Fruit fly (Drosophila melanogaster) whole organism, embryonic: ENCODE results near the gene MAGE.

Experiments used
- Awh ChIP-seq: fragments of 200-800 bp; sonication (Bioruptor generic); IDR thresholded peaks from 2 replicates; pipeline ENCODE4, ENCODE4 v1.3.6; 2022; ENCODE audit warnings: missing biosample characterization, missing genetic modification characterization
- CG10321 ChIP-seq: fragments of 200-800 bp; sonication (Bioruptor generic); IDR thresholded peaks from 2 replicates; pipeline ENCODE4 v1.3.6; 2022; ENCODE audit warnings: missing biosample characterization, missing genetic modification characterization
- CG1233 ChIP-seq: fragments of 200-800 bp; sonication (Bioruptor generic); optimal IDR thresholded peaks from 4 replicates; lab custom pipeline; 2018; ENCODE audit warnings: missing biosample characterization, mild to moderate bottlenecking, missing genetic modification characterization
- CG13287 ChIP-seq: fragments of 200-800 bp; sonication (Bioruptor generic); IDR thresholded peaks from 2 replicates; pipeline ENCODE4 v1.3.6; 2022; ENCODE audit warnings: missing biosample characterization, missing genetic modification characterization; ENCODE audit not compliant: partially characterized antibody
- CG13296 ChIP-seq: fragments of 200-800 bp; sonication (Bioruptor generic); optimal IDR thresholded peaks from 3 replicates; lab custom pipeline; 2018; ENCODE audit warnings: missing biosample characterization, mild to moderate bottlenecking, missing genetic modification characterization
- CG14441 ChIP-seq: fragments of 200-800 bp; sonication (Bioruptor generic); IDR thresholded peaks from 2 replicates; pipeline ENCODE4 v1.3.6; 2022; ENCODE audit warnings: missing biosample characterization, missing genetic modification characterization
- CG17802 ChIP-seq: fragments of 200-800 bp; sonication (Bioruptor generic); optimal IDR thresholded peaks from 2 replicates; lab custom pipeline; 2018; ENCODE audit warnings: missing biosample characterization, mild to moderate bottlenecking, missing genetic modification characterization, moderate library complexity
- CG2129 ChIP-seq: fragments of 200-800 bp; sonication (Bioruptor generic); IDR thresholded peaks from 2 replicates; pipeline ENCODE4 v1.3.6; 2022; ENCODE audit warnings: missing biosample characterization, missing genetic modification characterization; ENCODE audit not compliant: partially characterized antibody
- CG6175 ChIP-seq: fragments of 200-800 bp; sonication (Bioruptor generic); IDR thresholded peaks from 3 replicates; pipeline ENCODE4 v1.3.6; 2022; ENCODE audit warnings: missing biosample characterization, missing genetic modification characterization
- CG6689 ChIP-seq: fragments of 200-800 bp; sonication (Bioruptor generic); IDR thresholded peaks from 2 replicates; pipeline ENCODE4 v1.3.6; 2022; ENCODE audit warnings: missing biosample characterization, missing genetic modification characterization
- CG8359 ChIP-seq: fragments of 200-800 bp; sonication (Bioruptor generic); optimal IDR thresholded peaks from 2 replicates; lab custom pipeline; 2017; ENCODE audit warnings: missing biosample characterization, mild to moderate bottlenecking, missing genetic modification characterization, borderline replicate concordance
- CG8765 ChIP-seq: fragments of 200-800 bp; sonication (Bioruptor generic); IDR thresholded peaks from 2 replicates; pipeline ENCODE4 v1.3.6; 2022; ENCODE audit warnings: missing biosample characterization, missing genetic modification characterization
- CG8924 ChIP-seq: fragments of 200-800 bp; optimal IDR thresholded peaks from 3 replicates; lab custom pipeline; 2019; ENCODE audit warnings: missing biosample characterization, mild to moderate bottlenecking, missing genetic modification characterization, moderate library complexity
- CG9876 ChIP-seq: fragments of 200-800 bp; sonication (Bioruptor generic); optimal IDR thresholded peaks from 2 replicates; lab custom pipeline; 2016; ENCODE audit warnings: missing biosample characterization, missing genetic modification characterization
- Camta ChIP-seq: fragments of 200-800 bp; sonication (Bioruptor generic); optimal IDR thresholded peaks from 2 replicates; lab custom pipeline; 2016; ENCODE audit warnings: missing biosample characterization, missing genetic modification characterization
- Chrac-16 ChIP-seq: fragments of 200-800 bp; sonication (Bioruptor generic); optimal IDR thresholded peaks from 3 replicates; lab custom pipeline; 2016; ENCODE audit warnings: missing biosample characterization, missing genetic modification characterization
- Dip2 ChIP-seq: fragments of 200-800 bp; sonication (Bioruptor generic); IDR thresholded peaks from 2 replicates; pipeline ENCODE4 v1.3.6; 2022; ENCODE audit warnings: missing biosample characterization, missing genetic modification characterization
- Dip3 ChIP-seq: fragments of 200-800 bp; sonication (Bioruptor generic); optimal IDR thresholded peaks from 3 replicates; lab custom pipeline; 2016; ENCODE audit warnings: missing biosample characterization, missing genetic modification characterization
- HLHmδ ChIP-seq: fragments of 200-800 bp; sonication (Bioruptor generic); optimal IDR thresholded peaks from 2 replicates; lab custom pipeline; 2018; ENCODE audit warnings: missing biosample characterization, mild to moderate bottlenecking, missing genetic modification characterization, moderate library complexity
- MTF-1 ChIP-seq: fragments of 200-800 bp; sonication (Bioruptor generic); optimal IDR thresholded peaks from 2 replicates; lab custom pipeline; 2018; ENCODE audit warnings: missing biosample characterization, mild to moderate bottlenecking, missing genetic modification characterization, borderline replicate concordance
- Meics ChIP-seq: fragments of 200-800 bp; sonication (Bioruptor generic); optimal IDR thresholded peaks from 2 replicates; lab custom pipeline; 2017; ENCODE audit warnings: missing biosample characterization, mild to moderate bottlenecking, missing genetic modification characterization
- Pdp1 ChIP-seq, 2 experiments: fragments of 200-800 bp; sonication (Bioruptor generic); optimal IDR thresholded peaks; 3 replicates each; lab custom pipeline; 2016; ENCODE audit warnings: missing biosample characterization in 2 of 2, missing genetic modification characterization in 2 of 2, mild to moderate bottlenecking in 1 of 2, moderate library complexity in 1 of 2
- Rfx ChIP-seq: fragments of 200-800 bp; sonication (Bioruptor generic); IDR thresholded peaks from 2 replicates; pipeline ENCODE4 v1.3.6; 2022; ENCODE audit warnings: missing biosample characterization, missing genetic modification characterization
- Sox100B ChIP-seq: fragments of 200-800 bp; sonication (Bioruptor generic); optimal IDR thresholded peaks from 3 replicates; lab custom pipeline; 2018; ENCODE audit warnings: missing biosample characterization, mild to moderate bottlenecking, missing genetic modification characterization
- Ssrp ChIP-seq: fragments of 200-800 bp; sonication (Bioruptor generic); optimal IDR thresholded peaks from 2 replicates; lab custom pipeline; 2018; ENCODE audit warnings: missing biosample characterization, mild to moderate bottlenecking, missing genetic modification characterization, moderate library complexity
- bab2 ChIP-seq: fragments of 200-800 bp; sonication (Bioruptor generic); optimal IDR thresholded peaks from 2 replicates; lab custom pipeline; 2016; ENCODE audit warnings: missing biosample characterization, missing genetic modification characterization
- ci ChIP-seq: fragments of 200-800 bp; sonication (Bioruptor generic); IDR thresholded peaks from 3 replicates; pipeline ENCODE4 v1.3.6; 2022; ENCODE audit warnings: missing biosample characterization, missing genetic modification characterization
- da ChIP-seq: fragments of 200-800 bp; sonication (Bioruptor generic); optimal IDR thresholded peaks from 2 replicates; lab custom pipeline; 2016; ENCODE audit warnings: missing biosample characterization, missing genetic modification characterization
- dati ChIP-seq: fragments of 200-800 bp; sonication (Bioruptor generic); IDR thresholded peaks from 2 replicates; pipeline ENCODE4 v1.3.6; 2022; ENCODE audit warnings: missing biosample characterization, missing genetic modification characterization
- grn ChIP-seq: fragments of 200-800 bp; sonication (Bioruptor generic); optimal IDR thresholded peaks from 3 replicates; lab custom pipeline; 2017; ENCODE audit warnings: missing biosample characterization, missing genetic modification characterization
- inv ChIP-seq: fragments of 200-800 bp; sonication (Bioruptor generic); IDR thresholded peaks from 2 replicates; pipeline ENCODE4 v1.3.6; 2022; ENCODE audit warnings: missing biosample characterization, missing genetic modification characterization; ENCODE audit not compliant: partially characterized antibody
- kay ChIP-seq: fragments of 200-800 bp; sonication (Bioruptor generic); optimal IDR thresholded peaks from 2 replicates; lab custom pipeline; 2016; ENCODE audit warnings: missing biosample characterization, missing genetic modification characterization
- mam ChIP-seq: fragments of 200-800 bp; sonication (Bioruptor generic); optimal IDR thresholded peaks from 3 replicates; lab custom pipeline; 2016; ENCODE audit warnings: missing biosample characterization, missing genetic modification characterization
- nerfin-2 ChIP-seq: fragments of 200-800 bp; sonication (Bioruptor generic); IDR thresholded peaks from 2 replicates; pipeline ENCODE4 v1.3.6; 2022; ENCODE audit warnings: missing biosample characterization, missing genetic modification characterization; ENCODE audit not compliant: partially characterized antibody
- odd ChIP-seq: fragments of 200-800 bp; sonication (Bioruptor generic); optimal IDR thresholded peaks from 2 replicates; lab custom pipeline; 2017; ENCODE audit warnings: missing biosample characterization, mild to moderate bottlenecking, missing genetic modification characterization
- pnt ChIP-seq: fragments of 200-800 bp; sonication (Bioruptor generic); optimal IDR thresholded peaks from 3 replicates; lab custom pipeline; 2016; ENCODE audit warnings: missing biosample characterization, missing genetic modification characterization
- prd ChIP-seq, 3 experiments: fragments of >200 bp in 2 of 3; fragments of 200-800 bp in 1 of 3; sonication (Bioruptor generic) in 1 of 3; optimal IDR thresholded peaks in 2 of 3; IDR thresholded peaks in 1 of 3; 2 replicates in 2 of 3; 3 replicates in 1 of 3; pipeline versions ENCODE4 v1.3.6 to Lab custom; 2017 to 2022; ENCODE audit warnings: missing biosample characterization in 1 of 3, missing genetic modification characterization in 1 of 3
- sc ChIP-seq, 3 experiments: fragments of >200 bp in 2 of 3; fragments of 200-800 bp in 1 of 3; sonication (Bioruptor generic) in 1 of 3; optimal IDR thresholded peaks; 2 replicates in 2 of 3; 3 replicates in 1 of 3; lab custom pipeline; 2017; ENCODE audit warnings: mild to moderate bottlenecking in 1 of 3, missing biosample characterization in 1 of 3, missing genetic modification characterization in 1 of 3, missing genetic modification reagents in 1 of 3
- schlank ChIP-seq: fragments of 200-800 bp; sonication (Bioruptor generic); optimal IDR thresholded peaks from 2 replicates; lab custom pipeline; 2018; ENCODE audit warnings: missing biosample characterization, mild to moderate bottlenecking, missing genetic modification characterization
- sens ChIP-seq: fragments of 200-800 bp; sonication (Bioruptor generic); peaks from one replicate; lab custom pipeline; 2016; ENCODE audit warnings: missing biosample characterization, missing genetic modification characterization
- stc ChIP-seq: fragments of 200-800 bp; sonication (Bioruptor generic); IDR thresholded peaks from 2 replicates; pipeline ENCODE4 v1.3.6; 2022; ENCODE audit warnings: missing biosample characterization, missing genetic modification characterization
- tap ChIP-seq: fragments of 200-800 bp; optimal IDR thresholded peaks from 3 replicates; lab custom pipeline; 2019; ENCODE audit warnings: missing biosample characterization, mild to moderate bottlenecking, missing genetic modification characterization, moderate library complexity
- tin ChIP-seq: fragments of 200-800 bp; sonication (Bioruptor generic); optimal IDR thresholded peaks from 3 replicates; lab custom pipeline; 2016; ENCODE audit warnings: missing biosample characterization, missing genetic modification characterization
- tup ChIP-seq: fragments of 200-800 bp; sonication (Bioruptor generic); optimal IDR thresholded peaks from 2 replicates; lab custom pipeline; 2016; ENCODE audit warnings: missing biosample characterization, mild to moderate bottlenecking, missing genetic modification characterization, moderate library complexity
- twi ChIP-seq: fragments of 200-800 bp; optimal IDR thresholded peaks from 2 replicates; lab custom pipeline; 2019; ENCODE audit warnings: missing biosample characterization, mild to moderate bottlenecking, missing genetic modification characterization, moderate library complexity
- vvl ChIP-seq: fragments of 200-800 bp; sonication (Bioruptor generic); IDR thresholded peaks from 2 replicates; pipeline ENCODE4 v1.3.6; 2022; ENCODE audit warnings: missing biosample characterization, missing genetic modification characterization
- zen2 ChIP-seq: fragments of 200-800 bp; sonication (Bioruptor generic); IDR thresholded peaks from 3 replicates; pipeline ENCODE4 v1.3.6; 2022; ENCODE audit warnings: missing biosample characterization, missing genetic modification characterization; ENCODE audit not compliant: partially characterized antibody

Gene MAGE

dm6 chr3R:7134715-7135505, 20.1 kb downstream of the MAGE start (continued):
- no peak for TF ChIP-seq Camta
- peak; percentile 3 for TF ChIP-seq Ssrp
- no peak for TF ChIP-seq CG17802 (tag; lab: Kevin White, UChicago)
- peak; percentile 1 for TF ChIP-seq tin (GFP tag; lab: Kevin White, UChicago)
- TF ChIP-seq tup (GFP tag; lab: Kevin White, UChicago) = no peak
- TF ChIP-seq schlank (tag; lab: Kevin White, UChicago) = no peak
- peak; percentile 80 for TF ChIP-seq sens (GFP tag; lab: Kevin White, UChicago)
- TF ChIP-seq prd (optimal IDR thresholded peaks at IDR 0.05; lab: Kevin White, UChicago) = no peak
- TF ChIP-seq prd (GFP tag; IDR thresholded peaks at IDR 0.05; lab: Robert Waterston, UW) = peak; percentile 14; the same call in 1 of the 3 replicates
- TF ChIP-seq Chrac-16 (GFP tag; lab: Kevin White, UChicago) = no peak
- TF ChIP-seq bab2 (GFP tag; lab: Kevin White, UChicago) = no peak
- TF ChIP-seq MTF-1 (GFP tag; lab: Kevin White, UChicago) = no peak
- TF ChIP-seq CG1233 (GFP tag; lab: Kevin White, UChicago) = no peak
- TF ChIP-seq CG6689 (GFP tag; lab: Robert Waterston, UW) = 0 out of 2 replicates have a peak, but pooled peaks have one; percentile 18
- TF ChIP-seq odd (GFP tag; lab: Kevin White, UChicago) = no peak
- TF ChIP-seq sc (optimal IDR thresholded peaks at IDR 0.05; lab: Kevin White, UChicago) = no peak
- TF ChIP-seq sc (GFP tag; optimal IDR thresholded peaks at IDR 0.05; lab: Kevin White, UChicago) = no peak
- TF ChIP-seq CG8359 (GFP tag; lab: Kevin White, UChicago) = no peak
- no peak for TF ChIP-seq twi (tag; lab: Kevin White, UChicago)
- no peak for TF ChIP-seq CG8924 (tag; lab: Kevin White, UChicago)
- TF ChIP-seq CG9876 (GFP tag; lab: Kevin White, UChicago) = no peak
- no peak for TF ChIP-seq CG2129
- no peak for TF ChIP-seq Rfx (GFP tag; lab: Robert Waterston, UW)
- no peak for TF ChIP-seq CG8765 (GFP tag; lab: Robert Waterston, UW)
- no peak for TF ChIP-seq CG10321
- TF ChIP-seq Sox100B (GFP tag; lab: Kevin White, UChicago) = no peak
- TF ChIP-seq Dip2 (GFP tag; lab: Robert Waterston, UW) = no peak
- no peak for TF ChIP-seq Meics (GFP tag; lab: Kevin White, UChicago)
- TF ChIP-seq Dip3 = no peak
- TF ChIP-seq dati (GFP tag; lab: Robert Waterston, UW) = no peak
- TF ChIP-seq mam (GFP tag; lab: Kevin White, UChicago) = no peak
- TF ChIP-seq da (GFP tag; lab: Kevin White, UChicago) = no peak
- no peak for TF ChIP-seq CG6175 (GFP tag; lab: Robert Waterston, UW)
- TF ChIP-seq zen2 (GFP tag; lab: Robert Waterston, UW) = no peak
- TF ChIP-seq pnt = peak; percentile 3
- no peak for TF ChIP-seq vvl (GFP tag; lab: Robert Waterston, UW)

DNA sequence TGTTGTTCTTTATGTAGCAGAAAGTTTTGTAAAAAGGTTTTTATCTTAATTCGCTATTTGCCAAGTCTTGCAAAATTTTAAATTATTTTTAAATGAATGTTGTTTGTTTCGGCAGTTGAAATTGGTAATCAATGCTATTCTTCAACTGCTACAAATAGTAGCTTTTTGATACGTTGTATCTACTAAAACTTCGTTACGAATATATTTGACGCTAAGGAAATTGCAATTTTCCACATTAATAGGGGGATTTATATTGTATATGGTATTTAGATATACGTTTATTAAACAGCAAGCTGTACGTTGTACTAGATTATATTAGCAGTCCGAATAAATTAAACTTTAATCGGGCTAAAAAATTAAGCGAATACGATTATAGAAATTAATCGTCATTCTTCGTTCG, 23.7 kb downstream of the MAGE start, which contains the start of gene CG31493:
Gene CG31493 (plus strand): TSS at position 301 of the 400 bp plus-strand sequence.
- TF ChIP-seq tap (tag; lab: Kevin White, UChicago) = no peak

DNA sequence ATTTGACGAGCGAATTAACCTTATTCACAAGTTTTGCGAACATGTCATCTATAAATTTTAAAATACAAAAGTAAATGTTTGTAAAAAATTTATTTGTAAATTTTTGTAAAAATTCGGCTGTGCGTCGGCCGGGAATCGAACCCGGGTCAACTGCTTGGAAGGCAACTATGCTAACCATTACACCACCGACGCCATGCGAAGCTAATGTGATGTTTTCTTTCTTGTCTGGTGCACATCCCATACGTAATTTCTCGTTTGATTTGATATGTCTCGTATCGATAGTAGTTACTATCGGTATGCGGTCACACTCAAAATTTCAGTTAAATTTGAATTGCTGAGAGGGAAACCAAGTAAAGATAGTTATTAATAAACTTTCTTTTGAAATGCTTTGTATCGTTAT, 24.2 kb downstream of the MAGE start:
- no peak for TF ChIP-seq kay (GFP tag; lab: Kevin White, UChicago)
- no peak for TF ChIP-seq CG13296 (GFP tag; lab: Kevin White, UChicago)
- TF ChIP-seq HLHmδ (GFP tag; lab: Kevin White, UChicago) = no peak
- peak; percentile 4; the same call in 1 of the 2 replicates for TF ChIP-seq stc (GFP tag; lab: Robert Waterston, UW)
- TF ChIP-seq ci (GFP tag; lab: Robert Waterston, UW) = peak; percentile 55; the same call in 1 of the 3 replicates
- peak; percentile 95 for TF ChIP-seq nerfin-2 (GFP tag; lab: Robert Waterston, UW)
- TF ChIP-seq CG13287 = peak; percentile 96
- TF ChIP-seq Pdp1 (GFP tag; optimal IDR thresholded peaks at IDR 0.05; lab: Kevin White, UChicago) = peak in 1 of 2 experiments; percentile 40
- no peak for TF ChIP-seq grn (GFP tag; lab: Kevin White, UChicago)
- peak; percentile 76 for TF ChIP-seq inv (GFP tag; lab: Robert Waterston, UW)
- no peak for TF ChIP-seq Awh (GFP tag; lab: Robert Waterston, UW)
- TF ChIP-seq CG14441 (GFP tag; lab: Robert Waterston, UW) = no peak
- TF ChIP-seq CG8765 (GFP tag; lab: Robert Waterston, UW) = no peak
